Fruit fly (Drosophila melanogaster) whole organism, embryonic: ENCODE measurements around the gene MICU3.
A peak's percentile ranks its signal among the peaks of the same experiment; 100 is the strongest.

Experiments
- Atf-2 ChIP-seq: fragments of 200-800 bp; sonication (Bioruptor generic); optimal IDR thresholded peaks from 2 replicates; lab custom pipeline; 2016; ENCODE audit warnings: missing biosample characterization, missing genetic modification characterization
- BtbVII ChIP-seq: fragments of 200-800 bp; sonication (Bioruptor generic); optimal IDR thresholded peaks from 3 replicates; lab custom pipeline; 2017; ENCODE audit warnings: missing biosample characterization, mild to moderate bottlenecking, missing genetic modification characterization
- CG10543 ChIP-seq: fragments of 200-800 bp; sonication (Bioruptor generic); optimal IDR thresholded peaks from 3 replicates; lab custom pipeline; 2017; ENCODE audit warnings: missing biosample characterization, mild to moderate bottlenecking, missing genetic modification characterization, moderate library complexity
- CG11247 ChIP-seq: fragments of 200-800 bp; sonication (Bioruptor generic); IDR thresholded peaks from 2 replicates; pipeline ENCODE4 v1.3.6; 2022; ENCODE audit warnings: missing biosample characterization, missing genetic modification characterization
- CG11695 ChIP-seq: fragments of 200-800 bp; sonication (Bioruptor generic); IDR thresholded peaks from 3 replicates; pipeline ENCODE4 v1.3.6; 2022; ENCODE audit warnings: missing biosample characterization, missing genetic modification characterization
- CG11696 ChIP-seq: fragments of 200-800 bp; sonication (Bioruptor generic); IDR thresholded peaks from 2 replicates; pipeline ENCODE4 v1.3.6; 2022; ENCODE audit warnings: missing biosample characterization, missing genetic modification characterization
- CG17568 ChIP-seq: fragments of 200-800 bp; sonication (Bioruptor generic); optimal IDR thresholded peaks from 2 replicates; lab custom pipeline; 2018; ENCODE audit warnings: missing biosample characterization, mild to moderate bottlenecking, missing genetic modification characterization, moderate library complexity
- CG32532 ChIP-seq: fragments of 200-800 bp; sonication (Bioruptor generic); IDR thresholded peaks from 2 replicates; pipeline ENCODE4 v1.3.6; 2022; ENCODE audit warnings: missing biosample characterization, missing genetic modification characterization
- CG34376 ChIP-seq: fragments of 200-800 bp; sonication (Bioruptor generic); optimal IDR thresholded peaks from 2 replicates; lab custom pipeline; 2018; ENCODE audit warnings: missing biosample characterization, mild to moderate bottlenecking, missing genetic modification characterization
- CG4282 ChIP-seq: fragments of 200-800 bp; sonication (Bioruptor generic); optimal IDR thresholded peaks from 2 replicates; lab custom pipeline; 2016; ENCODE audit warnings: missing biosample characterization, missing genetic modification characterization
- CG4730 ChIP-seq: fragments of 200-800 bp; sonication (Bioruptor generic); IDR thresholded peaks from 2 replicates; pipeline ENCODE4 v1.3.6; 2022; ENCODE audit warnings: missing biosample characterization, missing genetic modification characterization
- CG5953 ChIP-seq: fragments of 200-800 bp; sonication (Bioruptor generic); IDR thresholded peaks from 2 replicates; pipeline ENCODE4 v1.3.6; 2022; ENCODE audit warnings: missing biosample characterization, missing genetic modification characterization
- CG6175 ChIP-seq: fragments of 200-800 bp; sonication (Bioruptor generic); IDR thresholded peaks from 3 replicates; pipeline ENCODE4 v1.3.6; 2022; ENCODE audit warnings: missing biosample characterization, missing genetic modification characterization
- CG6272 ChIP-seq: fragments of 200-800 bp; sonication (Bioruptor generic); IDR thresholded peaks from 2 replicates; pipeline ENCODE4 v1.3.6; 2022; ENCODE audit warnings: missing biosample characterization, missing genetic modification characterization
- CG7372 ChIP-seq: fragments of 200-800 bp; sonication (Bioruptor generic); IDR thresholded peaks from 2 replicates; pipeline ENCODE4 v1.3.6; 2022; ENCODE audit warnings: missing biosample characterization, missing genetic modification characterization
- CG8359 ChIP-seq: fragments of 200-800 bp; sonication (Bioruptor generic); optimal IDR thresholded peaks from 2 replicates; lab custom pipeline; 2017; ENCODE audit warnings: missing biosample characterization, mild to moderate bottlenecking, missing genetic modification characterization, borderline replicate concordance
- CTCF ChIP-seq: fragments of 200-800 bp; sonication (Bioruptor generic); optimal IDR thresholded peaks from 2 replicates; lab custom pipeline; 2017; ENCODE audit warnings: missing biosample characterization, mild to moderate bottlenecking, missing genetic modification characterization, moderate library complexity
- Camta ChIP-seq: fragments of 200-800 bp; sonication (Bioruptor generic); optimal IDR thresholded peaks from 2 replicates; lab custom pipeline; 2016; ENCODE audit warnings: missing biosample characterization, missing genetic modification characterization
- Dip2 ChIP-seq: fragments of 200-800 bp; sonication (Bioruptor generic); IDR thresholded peaks from 2 replicates; pipeline ENCODE4 v1.3.6; 2022; ENCODE audit warnings: missing biosample characterization, missing genetic modification characterization
- Dref ChIP-seq: fragments of 200-800 bp; sonication (Bioruptor generic); IDR thresholded peaks from 2 replicates; pipeline ENCODE4 v1.3.6; 2022; ENCODE audit warnings: missing biosample characterization, missing genetic modification characterization
- Max ChIP-seq: fragments of 200-800 bp; sonication (Bioruptor generic); optimal IDR thresholded peaks from 2 replicates; lab custom pipeline; 2016; ENCODE audit warnings: missing biosample characterization, mild to moderate bottlenecking, missing genetic modification characterization
- Mes4 ChIP-seq: fragments of 200-800 bp; sonication (Bioruptor generic); optimal IDR thresholded peaks from 2 replicates; lab custom pipeline; 2016; ENCODE audit warnings: missing biosample characterization, missing genetic modification characterization
- Mrtf ChIP-seq: fragments of 200-800 bp; sonication (Bioruptor generic); IDR thresholded peaks from 3 replicates; pipeline ENCODE4 v1.3.6; 2022; ENCODE audit warnings: missing biosample characterization, missing genetic modification characterization
- Myb ChIP-seq: fragments of 200-800 bp; sonication (Bioruptor generic); optimal IDR thresholded peaks from 2 replicates; lab custom pipeline; 2016; ENCODE audit warnings: missing biosample characterization, missing genetic modification characterization
- Sry-β ChIP-seq: fragments of 200-800 bp; sonication (Bioruptor generic); optimal IDR thresholded peaks from 2 replicates; lab custom pipeline; 2018; ENCODE audit warnings: missing biosample characterization, mild to moderate bottlenecking, missing genetic modification characterization, moderate library complexity
- Stat92E ChIP-seq, 3 experiments: fragments of >200 bp in 2 of 3; fragments of 200-800 bp in 1 of 3; sonication (Bioruptor generic) in 1 of 3; optimal IDR thresholded peaks; 2 replicates each; lab custom pipeline; 2017 to 2019; ENCODE audit warnings: missing biosample characterization in 3 of 3, missing genetic modification characterization in 3 of 3, mild to moderate bottlenecking in 1 of 3, moderate library complexity in 1 of 3
- YL-1 ChIP-seq: fragments of 200-800 bp; sonication (Bioruptor generic); optimal IDR thresholded peaks from 3 replicates; lab custom pipeline; 2017; ENCODE audit warnings: missing biosample characterization, mild to moderate bottlenecking, missing genetic modification characterization
- ac ChIP-seq: fragments of 200-800 bp; sonication (Bioruptor generic); optimal IDR thresholded peaks from 3 replicates; lab custom pipeline; 2017; ENCODE audit warnings: missing biosample characterization, mild to moderate bottlenecking, missing genetic modification characterization
- bsh ChIP-seq, 2 experiments: fragments of 200-800 bp; sonication (Bioruptor generic); optimal IDR thresholded peaks; 2 replicates each; lab custom pipeline; 2017 to 2018; ENCODE audit warnings: mild to moderate bottlenecking in 2 of 2, missing biosample characterization in 2 of 2, missing genetic modification characterization in 2 of 2, moderate library complexity in 1 of 2
- croc ChIP-seq: fragments of 200-800 bp; sonication (Bioruptor generic); conservative IDR thresholded peaks from 3 replicates; pipeline ENCODE4 v1.3.6; 2022; ENCODE audit warnings: missing biosample characterization, missing genetic modification characterization
- dati ChIP-seq: fragments of 200-800 bp; sonication (Bioruptor generic); IDR thresholded peaks from 2 replicates; pipeline ENCODE4 v1.3.6; 2022; ENCODE audit warnings: missing biosample characterization, missing genetic modification characterization
- en ChIP-seq: fragments of 200-800 bp; sonication (Bioruptor generic); optimal IDR thresholded peaks from 2 replicates; lab custom pipeline; 2016; ENCODE audit warnings: missing biosample characterization, missing genetic modification characterization
- kah ChIP-seq: fragments of 200-800 bp; sonication (Bioruptor generic); optimal IDR thresholded peaks from 2 replicates; lab custom pipeline; 2018; ENCODE audit warnings: missing biosample characterization, mild to moderate bottlenecking, missing genetic modification characterization
- kay ChIP-seq: fragments of 200-800 bp; sonication (Bioruptor generic); optimal IDR thresholded peaks from 2 replicates; lab custom pipeline; 2016; ENCODE audit warnings: missing biosample characterization, missing genetic modification characterization
- knrl ChIP-seq: fragments of 200-800 bp; sonication (Bioruptor generic); IDR thresholded peaks from 3 replicates; pipeline ENCODE4 v1.3.6; 2022; ENCODE audit warnings: missing biosample characterization, missing genetic modification characterization; ENCODE audit not compliant: partially characterized antibody
- lov ChIP-seq, 2 experiments: fragments of 200-800 bp in 1 of 2; fragments of >200 bp in 1 of 2; sonication (Bioruptor generic) in 1 of 2; IDR thresholded peaks in 1 of 2; optimal IDR thresholded peaks in 1 of 2; 2 replicates in 1 of 2; 3 replicates in 1 of 2; pipeline versions ENCODE4 v1.3.6 to Lab custom; 2017 to 2022; ENCODE audit warnings: missing biosample characterization in 1 of 2, missing genetic modification characterization in 1 of 2
- maf-S ChIP-seq: fragments of 200-800 bp; sonication (Bioruptor generic); optimal IDR thresholded peaks from 2 replicates; lab custom pipeline; 2016; ENCODE audit warnings: missing biosample characterization, missing genetic modification characterization
- org-1 ChIP-seq: fragments of 200-800 bp; sonication (Bioruptor generic); optimal IDR thresholded peaks from 2 replicates; lab custom pipeline; 2017; ENCODE audit warnings: missing biosample characterization, missing genetic modification characterization
- pan ChIP-seq, 4 experiments: fragments of >200 bp in 3 of 4; fragments of 200-800 bp in 1 of 4; sonication (Bioruptor generic) in 1 of 4; optimal IDR thresholded peaks in 3 of 4; IDR thresholded peaks in 1 of 4; 2 replicates each; pipeline versions ENCODE4 v1.3.6 to Lab custom; 2017 to 2022; ENCODE audit warnings: missing biosample characterization in 2 of 4, missing genetic modification characterization in 2 of 4, mixed read lengths in 1 of 4
- phol ChIP-seq: fragments of 200-800 bp; sonication (Bioruptor generic); optimal IDR thresholded peaks from 3 replicates; lab custom pipeline; 2018; ENCODE audit warnings: missing biosample characterization, mild to moderate bottlenecking, missing genetic modification characterization, moderate library complexity
- slp2 ChIP-seq: fragments of 200-800 bp; sonication (Bioruptor generic); optimal IDR thresholded peaks from 2 replicates; lab custom pipeline; 2016; ENCODE audit warnings: missing biosample characterization, missing genetic modification characterization
- sqz ChIP-seq: fragments of 200-800 bp; sonication (Bioruptor generic); optimal IDR thresholded peaks from 3 replicates; lab custom pipeline; 2018; ENCODE audit warnings: missing biosample characterization, mild to moderate bottlenecking, missing genetic modification characterization
- stc ChIP-seq: fragments of 200-800 bp; sonication (Bioruptor generic); IDR thresholded peaks from 2 replicates; pipeline ENCODE4 v1.3.6; 2022; ENCODE audit warnings: missing biosample characterization, missing genetic modification characterization
- tap ChIP-seq: fragments of 200-800 bp; optimal IDR thresholded peaks from 3 replicates; lab custom pipeline; 2019; ENCODE audit warnings: missing biosample characterization, mild to moderate bottlenecking, missing genetic modification characterization, moderate library complexity
- ttk ChIP-seq: fragments of 200-800 bp; sonication (Bioruptor generic); IDR thresholded peaks from 2 replicates; pipeline ENCODE4 v2.1.2; 2022; ENCODE audit warnings: missing biosample characterization, missing genetic modification characterization
- unpg ChIP-seq: fragments of 200-800 bp; sonication (Bioruptor generic); optimal IDR thresholded peaks from 3 replicates; lab custom pipeline; 2018; ENCODE audit warnings: missing biosample characterization, mild to moderate bottlenecking, missing genetic modification characterization, moderate library complexity
- vnd ChIP-seq: fragments of 200-800 bp; sonication (Bioruptor generic); IDR thresholded peaks from 3 replicates; pipeline ENCODE4 v1.3.6; 2022; ENCODE audit warnings: missing biosample characterization, missing genetic modification characterization; ENCODE audit not compliant: partially characterized antibody
- wek ChIP-seq: fragments of 200-800 bp; sonication (Bioruptor generic); optimal IDR thresholded peaks from 3 replicates; lab custom pipeline; 2018; ENCODE audit warnings: missing biosample characterization, mild to moderate bottlenecking, missing genetic modification characterization, moderate library complexity

Gene MICU3

DNA sequence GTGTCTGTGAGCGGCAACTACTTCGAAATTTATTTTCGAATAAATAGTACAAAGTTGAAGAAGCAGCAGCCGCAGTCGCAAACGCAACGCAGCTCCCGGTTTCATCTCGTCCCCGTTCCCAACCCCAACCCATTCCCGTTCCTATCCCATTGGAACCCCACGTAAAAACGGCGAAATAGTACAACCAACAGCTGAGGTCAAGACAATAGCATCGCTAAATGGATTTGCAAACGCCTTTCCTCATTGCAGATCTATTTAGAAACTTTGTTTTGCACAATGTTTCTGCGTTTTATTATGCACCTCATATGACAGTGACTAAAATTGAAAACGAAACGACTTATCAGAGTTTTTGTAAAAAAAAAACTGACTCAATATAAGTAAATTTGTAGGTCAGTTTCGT, 44.3 kb downstream of the MICU3 start (continued):
- TF ChIP-seq ttk (GFP tag; lab: Robert Waterston, UW) (0 out of 2 replicates have a peak, but pooled peaks have one; percentile 8), CG11695 (GFP tag; lab: Robert Waterston, UW) (no peak), stc (GFP tag; lab: Robert Waterston, UW) (0 out of 2 replicates have a peak, but pooled peaks have one; percentile 23), CG32532 (GFP tag; lab: Robert Waterston, UW) (peak; percentile 10; the same call in 1 of the 2 replicates)

DNA sequence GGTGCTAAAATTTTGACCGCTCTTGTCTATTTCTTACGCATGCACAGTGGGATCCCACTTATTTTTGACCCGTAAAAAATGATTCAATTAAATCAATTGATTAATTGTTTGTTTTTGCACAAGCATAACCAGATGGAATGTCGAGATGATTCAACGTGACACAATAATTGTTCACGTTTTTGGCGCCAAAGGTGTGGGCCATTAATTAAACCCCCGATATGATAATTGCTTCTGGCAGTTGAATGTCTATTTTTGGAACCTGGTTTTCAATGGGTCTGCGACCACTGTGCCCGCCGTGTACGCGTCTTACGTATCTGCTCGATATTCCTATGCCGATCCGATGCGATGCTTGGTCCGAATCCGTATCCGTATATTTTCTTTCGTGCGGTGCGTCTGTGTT, 44.9 kb downstream of the MICU3 start:
- TF ChIP-seq bsh (GFP tag; optimal IDR thresholded peaks at IDR 0.05; lab: Kevin White, UChicago) = peak in 1 of 2 experiments; percentile 75
- TF ChIP-seq en = no peak
- peak; percentile 36 for TF ChIP-seq maf-S (GFP tag; lab: Kevin White, UChicago)
- TF ChIP-seq CG10543 (GFP tag; lab: Kevin White, UChicago) = peak; percentile 77
- TF ChIP-seq dati (GFP tag; lab: Robert Waterston, UW) = peak; percentile 28; the same call in 1 of the 2 replicates
- peak; percentile 42 for TF ChIP-seq Camta (GFP tag; lab: Kevin White, UChicago)
- no peak for TF ChIP-seq Dref (GFP tag; lab: Robert Waterston, UW)
- TF ChIP-seq Mes4 (GFP tag; lab: Kevin White, UChicago) = no peak
- no peak for TF ChIP-seq lov (optimal IDR thresholded peaks at IDR 0.05; lab: Kevin White, UChicago)
- 0 out of 3 replicates have a peak, but pooled peaks have one; percentile 47 for TF ChIP-seq lov (GFP tag; IDR thresholded peaks at IDR 0.05; lab: Robert Waterston, UW)
- peak; percentile 11; the same call in 1 of the 3 replicates for TF ChIP-seq CG6175 (GFP tag; lab: Robert Waterston, UW)
- peak; percentile 71 for TF ChIP-seq tap
- peak; percentile 8 for TF ChIP-seq Sry-β
- TF ChIP-seq wek (GFP tag; lab: Kevin White, UChicago) = peak; percentile 66
- TF ChIP-seq knrl = peak; percentile 55; the same call in 2 of the 3 replicates
- peak; percentile 49 for TF ChIP-seq CG4282
- no peak for TF ChIP-seq Dip2 (GFP tag; lab: Robert Waterston, UW)
- TF ChIP-seq CG7372 = peak; percentile 78
- TF ChIP-seq slp2 (GFP tag; lab: Kevin White, UChicago) = peak; percentile 33
- TF ChIP-seq Max = peak; percentile 31
- 0 out of 3 replicates have a peak, but pooled peaks have one; percentile 40 for TF ChIP-seq vnd (GFP tag; lab: Robert Waterston, UW)
- peak; percentile 59 for TF ChIP-seq CG17568
- TF ChIP-seq YL-1 = no peak
- TF ChIP-seq CG6272 (GFP tag; lab: Robert Waterston, UW) = peak; percentile 57; the same call in 1 of the 2 replicates
- peak; percentile 82 for TF ChIP-seq unpg
- peak; percentile 59 for TF ChIP-seq croc (GFP tag; lab: Robert Waterston, UW)
- TF ChIP-seq CG8359 (GFP tag; lab: Kevin White, UChicago) = peak; percentile 45
- TF ChIP-seq kah (GFP tag; lab: Kevin White, UChicago) = peak; percentile 35
- no peak for TF ChIP-seq Stat92E (GFP tag; optimal IDR thresholded peaks at IDR 0.05; lab: Kevin White, UChicago)
- peak; percentile 20 for TF ChIP-seq CG34376 (GFP tag; lab: Kevin White, UChicago)
- no peak for TF ChIP-seq sqz
- TF ChIP-seq CG4730 (GFP tag; lab: Robert Waterston, UW) = peak; percentile 63
- TF ChIP-seq Mrtf = 0 out of 3 replicates have a peak, but pooled peaks have one; percentile 60
- TF ChIP-seq phol (tag; lab: Kevin White, UChicago) = peak; percentile 76
- peak; percentile 65 for TF ChIP-seq CG11247 (GFP tag; lab: Robert Waterston, UW)
- peak; percentile 17 for TF ChIP-seq kay (GFP tag; lab: Kevin White, UChicago)
- peak; percentile 68 for TF ChIP-seq CG11696 (GFP tag; lab: Robert Waterston, UW)
- TF ChIP-seq pan (optimal IDR thresholded peaks at IDR 0.05; lab: Kevin White, UChicago) = no peak
- TF ChIP-seq pan (GFP tag; optimal IDR thresholded peaks at IDR 0.05 in 1 of 2, IDR thresholded peaks at IDR 0.05 in 1 of 2) = peak in 1 of 2 experiments; percentile 84
- no peak for TF ChIP-seq CG5953 (GFP tag; lab: Robert Waterston, UW)
- peak; percentile 69 for TF ChIP-seq org-1
- TF ChIP-seq Atf-2 (GFP tag; lab: Kevin White, UChicago) = peak; percentile 69
- peak; percentile 49 for TF ChIP-seq Myb (GFP tag; lab: Kevin White, UChicago)
- peak; percentile 18 for TF ChIP-seq CTCF (GFP tag; lab: Kevin White, UChicago)
- peak; percentile 7 for TF ChIP-seq ac (GFP tag; lab: Kevin White, UChicago)
- TF ChIP-seq BtbVII = peak; percentile 60
